Fruit fly (Drosophila melanogaster) whole organism, embryonic: Measurements from ENCODE around the gene sbr.
A peak's percentile ranks its signal among the peaks of the same experiment; 100 is the strongest.

ENCODE experiments used
- BEAF-32 ChIP-seq: fragments of 200-800 bp; sonication (Bioruptor generic); optimal IDR thresholded peaks from 3 replicates; lab custom pipeline; 2017; ENCODE audit warnings: missing biosample characterization, missing genetic modification characterization, mild to moderate bottlenecking, moderate library complexity, missing genetic modification reagents
- Bgb ChIP-seq: fragments of 200-800 bp; sonication (Bioruptor generic); IDR thresholded peaks from 2 replicates; pipeline ENCODE4 v1.3.6; 2022; ENCODE audit warnings: missing biosample characterization, missing genetic modification characterization; ENCODE audit not compliant: partially characterized antibody
- Bteb2 ChIP-seq: fragments of 200-800 bp; sonication (Bioruptor generic); optimal IDR thresholded peaks from 2 replicates; lab custom pipeline; 2016; ENCODE audit warnings: missing biosample characterization, missing genetic modification characterization
- CG11456 ChIP-seq: fragments of 200-800 bp; sonication (Bioruptor generic); IDR thresholded peaks from 3 replicates; pipeline ENCODE4 v1.3.6; 2022; ENCODE audit warnings: missing biosample characterization, missing genetic modification characterization
- CG11560 ChIP-seq: fragments of 200-800 bp; sonication (Bioruptor generic); IDR thresholded peaks from 3 replicates; pipeline ENCODE4 v1.3.6; 2022; ENCODE audit warnings: missing biosample characterization, missing genetic modification characterization
- CG12155 ChIP-seq: fragments of 200-800 bp; sonication (Bioruptor generic); optimal IDR thresholded peaks from 3 replicates; lab custom pipeline; 2016; ENCODE audit warnings: missing biosample characterization, missing genetic modification characterization
- CG1233 ChIP-seq: fragments of 200-800 bp; sonication (Bioruptor generic); optimal IDR thresholded peaks from 4 replicates; lab custom pipeline; 2018; ENCODE audit warnings: missing biosample characterization, mild to moderate bottlenecking, missing genetic modification characterization
- CG13894 ChIP-seq: fragments of 200-800 bp; sonication (Bioruptor generic); optimal IDR thresholded peaks from 3 replicates; lab custom pipeline; 2018; ENCODE audit warnings: missing biosample characterization, mild to moderate bottlenecking, missing genetic modification characterization, moderate library complexity
- CG15269 ChIP-seq: fragments of 200-800 bp; sonication (Bioruptor generic); optimal IDR thresholded peaks from 2 replicates; lab custom pipeline; 2018; ENCODE audit warnings: missing biosample characterization, mild to moderate bottlenecking, missing genetic modification characterization, moderate library complexity
- CG1529 ChIP-seq: fragments of 200-800 bp; sonication (Bioruptor generic); optimal IDR thresholded peaks from 3 replicates; lab custom pipeline; 2018; ENCODE audit warnings: missing biosample characterization, missing genetic modification characterization
- CG17361 ChIP-seq: fragments of 200-800 bp; sonication (Bioruptor generic); IDR thresholded peaks from 3 replicates; pipeline ENCODE4 v1.3.6; 2022; ENCODE audit warnings: missing biosample characterization, missing genetic modification characterization
- CG18619 ChIP-seq: fragments of 200-800 bp; sonication (Bioruptor generic); optimal IDR thresholded peaks from 3 replicates; lab custom pipeline; 2017; ENCODE audit warnings: missing biosample characterization, mild to moderate bottlenecking, missing genetic modification characterization
- CG4424 ChIP-seq: fragments of 200-800 bp; sonication (Bioruptor generic); optimal IDR thresholded peaks from 3 replicates; lab custom pipeline; 2016; ENCODE audit warnings: missing biosample characterization, missing genetic modification characterization
- CG4707 ChIP-seq: fragments of 200-800 bp; sonication (Bioruptor generic); optimal IDR thresholded peaks from 2 replicates; lab custom pipeline; 2018; ENCODE audit warnings: missing biosample characterization, mild to moderate bottlenecking, missing genetic modification characterization, moderate library complexity
- CG6791 ChIP-seq: fragments of 200-800 bp; sonication (Bioruptor generic); IDR thresholded peaks from 3 replicates; pipeline ENCODE4 v1.3.6; 2022; ENCODE audit warnings: missing biosample characterization, missing genetic modification characterization; ENCODE audit not compliant: partially characterized antibody
- CG8478 ChIP-seq: fragments of >200 bp; optimal IDR thresholded peaks from 2 replicates; lab custom pipeline; 2018
- CG9797 ChIP-seq: fragments of 200-800 bp; sonication (Bioruptor generic); optimal IDR thresholded peaks from 3 replicates; lab custom pipeline; 2018; ENCODE audit warnings: missing biosample characterization, mild to moderate bottlenecking, missing genetic modification characterization
- CHES-1-like ChIP-seq: fragments of 200-800 bp; sonication (Bioruptor generic); optimal IDR thresholded peaks from 2 replicates; lab custom pipeline; 2016; ENCODE audit warnings: missing biosample characterization, missing genetic modification characterization
- Deaf1 ChIP-seq: fragments of 200-800 bp; optimal IDR thresholded peaks from 3 replicates; lab custom pipeline; 2019; ENCODE audit warnings: missing biosample characterization, mild to moderate bottlenecking, missing genetic modification characterization, moderate library complexity
- Ets65A ChIP-seq: fragments of 200-800 bp; sonication (Bioruptor generic); peaks from one replicate; lab custom pipeline; 2016; ENCODE audit warnings: missing biosample characterization, missing genetic modification characterization
- Hmr ChIP-seq: fragments of 200-800 bp; sonication (Bioruptor generic); optimal IDR thresholded peaks from 3 replicates; lab custom pipeline; 2017; ENCODE audit warnings: mild to moderate bottlenecking, missing biosample characterization, missing genetic modification reagents, missing genetic modification characterization
- Hr78 ChIP-seq, 2 experiments: fragments of 200-800 bp in 1 of 2; fragments of >200 bp in 1 of 2; sonication (Bioruptor generic) in 1 of 2; optimal IDR thresholded peaks; 2 replicates each; lab custom pipeline; 2017 to 2019; ENCODE audit warnings: missing biosample characterization in 2 of 2, missing genetic modification characterization in 2 of 2, mild to moderate bottlenecking in 1 of 2, moderate library complexity in 1 of 2
- Lpt ChIP-seq: fragments of >200 bp; optimal IDR thresholded peaks from 2 replicates; lab custom pipeline; 2018; ENCODE audit warnings: missing biosample characterization, missing genetic modification characterization
- Stat92E ChIP-seq, 3 experiments: fragments of >200 bp in 2 of 3; fragments of 200-800 bp in 1 of 3; sonication (Bioruptor generic) in 1 of 3; optimal IDR thresholded peaks; 2 replicates each; lab custom pipeline; 2017 to 2019; ENCODE audit warnings: missing biosample characterization in 3 of 3, missing genetic modification characterization in 3 of 3, mild to moderate bottlenecking in 1 of 3, moderate library complexity in 1 of 3
- Usf ChIP-seq: fragments of 200-800 bp; sonication (Bioruptor generic); optimal IDR thresholded peaks from 2 replicates; lab custom pipeline; 2017; ENCODE audit warnings: missing genotype, missing biosample characterization, missing genetic modification characterization
- abd-A ChIP-seq: fragments of 200-800 bp; sonication (Bioruptor generic); optimal IDR thresholded peaks from 3 replicates; lab custom pipeline; 2019; ENCODE audit warnings: missing biosample characterization, mild to moderate bottlenecking, missing genetic modification characterization, moderate library complexity
- al ChIP-seq: fragments of 200-800 bp; sonication (Bioruptor generic); IDR thresholded peaks from 2 replicates; pipeline ENCODE4 v1.3.6; 2022; ENCODE audit warnings: missing biosample characterization, missing genetic modification characterization
- amos ChIP-seq: fragments of 200-800 bp; sonication (Bioruptor generic); IDR thresholded peaks from 2 replicates; pipeline ENCODE4 v1.3.6; 2022; ENCODE audit warnings: missing biosample characterization, missing genetic modification characterization; ENCODE audit not compliant: partially characterized antibody
- ato ChIP-seq: fragments of 200-800 bp; sonication (Bioruptor generic); IDR thresholded peaks from 2 replicates; pipeline ENCODE4 v1.3.6; 2022; ENCODE audit warnings: missing biosample characterization, missing genetic modification characterization; ENCODE audit not compliant: partially characterized antibody
- bowl ChIP-seq: fragments of 200-800 bp; sonication (Bioruptor generic); IDR thresholded peaks from 2 replicates; pipeline ENCODE4 v1.3.6; 2022; ENCODE audit warnings: missing biosample characterization, missing genetic modification characterization
- cg ChIP-seq: fragments of 200-800 bp; sonication (Bioruptor generic); optimal IDR thresholded peaks from 3 replicates; lab custom pipeline; 2019; ENCODE audit warnings: missing biosample characterization, mild to moderate bottlenecking, missing genetic modification characterization, moderate library complexity
- chinmo ChIP-seq: fragments of 200-800 bp; sonication (Bioruptor generic); IDR thresholded peaks from 4 replicates; pipeline ENCODE4 v1.3.6; 2022; ENCODE audit warnings: missing biosample characterization, missing genetic modification characterization; ENCODE audit not compliant: partially characterized antibody
- chn ChIP-seq: fragments of 200-800 bp; sonication (Bioruptor generic); optimal IDR thresholded peaks from 2 replicates; lab custom pipeline; 2016; ENCODE audit warnings: missing biosample characterization, missing genetic modification characterization
- hbn ChIP-seq: fragments of 200-800 bp; sonication (Bioruptor generic); IDR thresholded peaks from 2 replicates; pipeline ENCODE4 v1.3.6; 2022; ENCODE audit warnings: missing biosample characterization, missing genetic modification characterization; ENCODE audit not compliant: partially characterized antibody
- kni ChIP-seq: fragments of 200-800 bp; sonication (Bioruptor generic); optimal IDR thresholded peaks from 3 replicates; lab custom pipeline; 2017; ENCODE audit warnings: mild to moderate bottlenecking, missing biosample characterization, missing genetic modification reagents, missing genetic modification characterization
- lbe ChIP-seq: fragments of 200-800 bp; sonication (Bioruptor generic); optimal IDR thresholded peaks from 2 replicates; lab custom pipeline; 2016; ENCODE audit warnings: missing biosample characterization, mild to moderate bottlenecking, missing genetic modification characterization
- nerfin-2 ChIP-seq: fragments of 200-800 bp; sonication (Bioruptor generic); IDR thresholded peaks from 2 replicates; pipeline ENCODE4 v1.3.6; 2022; ENCODE audit warnings: missing biosample characterization, missing genetic modification characterization; ENCODE audit not compliant: partially characterized antibody
- pnt ChIP-seq: fragments of 200-800 bp; sonication (Bioruptor generic); optimal IDR thresholded peaks from 3 replicates; lab custom pipeline; 2016; ENCODE audit warnings: missing biosample characterization, missing genetic modification characterization
- pros ChIP-seq: fragments of 200-800 bp; sonication (Bioruptor generic); optimal IDR thresholded peaks from 3 replicates; lab custom pipeline; 2019; ENCODE audit warnings: missing biosample characterization, mild to moderate bottlenecking, missing genetic modification characterization, moderate library complexity
- schlank ChIP-seq: fragments of 200-800 bp; sonication (Bioruptor generic); optimal IDR thresholded peaks from 2 replicates; lab custom pipeline; 2018; ENCODE audit warnings: missing biosample characterization, mild to moderate bottlenecking, missing genetic modification characterization
- seq ChIP-seq: fragments of 200-800 bp; sonication (Bioruptor generic); IDR thresholded peaks from 2 replicates; pipeline ENCODE4 v1.3.6; 2022; ENCODE audit warnings: missing biosample characterization, missing genetic modification characterization
- so ChIP-seq: fragments of 200-800 bp; sonication (Bioruptor generic); IDR thresholded peaks from 3 replicates; pipeline ENCODE4 v1.3.6; 2022; ENCODE audit warnings: missing biosample characterization, missing genetic modification characterization
- sob ChIP-seq: fragments of 200-800 bp; sonication (Bioruptor generic); IDR thresholded peaks from 2 replicates; pipeline ENCODE4 v1.3.6; 2022; ENCODE audit warnings: missing biosample characterization, missing genetic modification characterization
- tna ChIP-seq: fragments of 200-800 bp; sonication (Bioruptor generic); IDR thresholded peaks from 2 replicates; pipeline ENCODE4 v1.3.6; 2022; ENCODE audit warnings: missing biosample characterization, missing genetic modification characterization; ENCODE audit not compliant: partially characterized antibody
- ttk ChIP-seq: fragments of 200-800 bp; sonication (Bioruptor generic); IDR thresholded peaks from 2 replicates; pipeline ENCODE4 v2.1.2; 2022; ENCODE audit warnings: missing biosample characterization, missing genetic modification characterization
- tup ChIP-seq: fragments of 200-800 bp; sonication (Bioruptor generic); optimal IDR thresholded peaks from 2 replicates; lab custom pipeline; 2016; ENCODE audit warnings: missing biosample characterization, mild to moderate bottlenecking, missing genetic modification characterization, moderate library complexity
- yki ChIP-seq: fragments of >200 bp; optimal IDR thresholded peaks from 3 replicates; lab custom pipeline; 2018

Gene sbr

dm6 chrX:10816856-10817255 is 30.0 kb downstream of the sbr start (continued):
- TF ChIP-seq CG9797 (GFP tag; lab: Kevin White, UChicago) = no peak
- peak; percentile 29 for TF ChIP-seq chn (GFP tag; lab: Kevin White, UChicago)
- TF ChIP-seq CG4424 (GFP tag; lab: Kevin White, UChicago) = no peak
- peak; percentile 70 for TF ChIP-seq abd-A (tag; lab: Kevin White, UChicago)
- TF ChIP-seq CG13894 = peak; percentile 14
- TF ChIP-seq CG6791 = peak; percentile 65; the same call in 2 of the 3 replicates
- TF ChIP-seq CG18619 (GFP tag; lab: Kevin White, UChicago) = no peak
- no peak for TF ChIP-seq Hmr (GFP tag; lab: Kevin White, UChicago)
- TF ChIP-seq cg (GFP tag; lab: Kevin White, UChicago) = peak; percentile 94
- TF ChIP-seq pros (GFP tag; lab: Kevin White, UChicago) = peak; percentile 56
- TF ChIP-seq Ets65A (GFP tag; lab: Kevin White, UChicago) = no peak
- peak; percentile 87 for TF ChIP-seq CG8478 (lab: Kevin White, UChicago)
- TF ChIP-seq kni (GFP tag; lab: Kevin White, UChicago) = peak; percentile 5
- peak; percentile 45; the same call in 1 of the 2 replicates for TF ChIP-seq amos (GFP tag; lab: Robert Waterston, UW)
- TF ChIP-seq Deaf1 = peak; percentile 62
- peak; percentile 10; the same call in 1 of the 2 replicates for TF ChIP-seq nerfin-2
- peak; percentile 56; the same call in 1 of the 2 replicates for TF ChIP-seq Bgb (GFP tag; lab: Robert Waterston, UW)

DNA sequence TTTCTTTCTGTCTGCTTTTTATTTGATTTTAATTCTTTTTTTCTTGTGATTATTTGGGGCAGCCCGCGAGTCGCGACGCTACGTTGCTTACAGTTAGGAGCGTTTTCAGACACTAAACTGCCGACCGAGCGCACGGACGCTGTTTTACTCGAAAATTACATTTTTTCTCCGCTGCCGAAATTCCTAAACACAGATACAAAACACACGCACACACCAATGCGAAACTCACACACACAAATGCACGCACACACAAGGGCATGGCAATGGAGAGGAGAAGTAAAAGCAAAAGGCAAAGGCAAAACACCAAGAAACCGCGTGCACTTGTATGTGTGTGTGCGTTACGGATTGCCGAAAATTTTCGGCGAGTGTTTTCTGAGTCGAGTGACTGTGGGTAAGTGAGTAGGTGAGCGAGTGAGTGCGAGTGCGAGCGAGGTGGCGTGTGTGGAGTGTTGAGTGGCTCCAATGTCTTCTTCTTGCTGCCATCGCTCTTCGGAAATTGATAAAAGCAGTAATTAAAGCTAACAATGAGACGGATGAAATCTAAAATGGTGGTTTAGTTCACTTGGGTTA is 31.3 kb downstream of the sbr start:
- TF ChIP-seq tna (0 out of 2 replicates have a peak, but pooled peaks have one; percentile 16), CG1529 (no peak), abd-A (tag; lab: Kevin White, UChicago) (peak; percentile 63), CG1233 (GFP tag; lab: Kevin White, UChicago) (no peak), CG4707 (GFP tag; lab: Kevin White, UChicago) (no peak), kni (GFP tag; lab: Kevin White, UChicago) (peak; percentile 13), seq (peak; percentile 25; the same call in 1 of the 2 replicates), sob (GFP tag; lab: Robert Waterston, UW) (peak; percentile 14; the same call in 1 of the 2 replicates), BEAF-32 (GFP tag; lab: Kevin White, UChicago) (no peak), yki (no peak), so (peak; percentile 17; the same call in 1 of the 3 replicates), CG12155 (GFP tag; lab: Kevin White, UChicago) (peak; percentile 7), Hr78 (GFP tag; optimal IDR thresholded peaks at IDR 0.05; lab: Kevin White, UChicago) (no peak), Bteb2 (GFP tag; lab: Kevin White, UChicago) (no peak), bowl (GFP tag; lab: Robert Waterston, UW) (no peak), ato (peak; percentile 32; the same call in 1 of the 2 replicates), hbn (0 out of 2 replicates have a peak, but pooled peaks have one; percentile 14), CG17361 (no peak), CG11456 (GFP tag; lab: Robert Waterston, UW) (no peak), CG11560 (no peak), Lpt (GFP tag; lab: Kevin White, UChicago) (no peak), schlank (no peak), CG15269 (tag; lab: Kevin White, UChicago) (no peak), al (no peak), pnt (no peak), nerfin-2 (no peak), amos (GFP tag; lab: Robert Waterston, UW) (peak; percentile 52; the same call in 1 of the 2 replicates), Stat92E (GFP tag; optimal IDR thresholded peaks at IDR 0.05; lab: Kevin White, UChicago) (peak in 1 of 3 experiments; percentile 49), chinmo (GFP tag; lab: Robert Waterston, UW) (peak; percentile 95), ttk (GFP tag; lab: Robert Waterston, UW) (no peak), tup (GFP tag; lab: Kevin White, UChicago) (no peak), lbe (no peak), Usf (GFP tag; lab: Kevin White, UChicago) (no peak), CHES-1-like (GFP tag; lab: Kevin White, UChicago) (peak; percentile 24)
